Worm (Caenorhabditis elegans) whole organism, L3 larva: Measurements from ENCODE around the gene cpar-1.

Source experiments
- ZK546.5 ChIP-seq: sonication (generic microtip); optimal IDR thresholded peaks from 2 replicates; lab custom pipeline; 2017; ENCODE audit warnings: missing biosample characterization, missing genetic modification characterization
- aly-2 ChIP-seq: fragments of 150-350 bp; optimal IDR thresholded peaks from 2 replicates; lab custom pipeline; 2014; ENCODE audit warnings: missing biosample characterization, missing genetic modification characterization
- fos-1 ChIP-seq: fragments of 150-350 bp; optimal IDR thresholded peaks from 2 replicates; lab custom pipeline; 2014; ENCODE audit warnings: missing biosample characterization, missing genetic modification characterization
- hmg-11 ChIP-seq: sonication (generic microtip); optimal IDR thresholded peaks from 2 replicates; lab custom pipeline; 2016; ENCODE audit warnings: missing genetic modification characterization, missing compliant biosample characterization
- unc-62 ChIP-seq: fragments of 150-350 bp; sonication (generic microtip); optimal IDR thresholded peaks from 4 replicates; lab custom pipeline; 2014; ENCODE audit warnings: missing biosample characterization, missing genetic modification reagents, missing genetic modification characterization

- TF ChIP-seq hmg-11 (tag; lab: Kevin White, UChicago) (peak; percentile 27), unc-62 (no peak), ZK546.5 (tag; lab: Kevin White, UChicago) (no peak), fos-1 (tag; lab: Kevin White, UChicago) (no peak), aly-2 (no peak)
Measured at ce11 chrIII:9467095-9467494, 33.2 kb downstream of the cpar-1 start, which contains the start of gene baf-1.
